Worm (Caenorhabditis elegans) whole organism, early embryonic: ENCODE data around the gene pnc-2.
A peak's percentile ranks its signal among the peaks of the same experiment; 100 is the strongest.

Experiments used
- B0310.2 ChIP-seq: sonication (generic microtip); optimal IDR thresholded peaks from 2 replicates; lab custom pipeline; 2016; ENCODE audit warnings: mild to moderate bottlenecking, missing genetic modification characterization, missing compliant biosample characterization
- F13C5.2 ChIP-seq: sonication (generic microtip); optimal IDR thresholded peaks from 2 replicates; lab custom pipeline; 2017; ENCODE audit warnings: mild to moderate bottlenecking, missing genetic modification characterization, inconsistent platforms, missing compliant biosample characterization
- aly-1 ChIP-seq: sonication (generic microtip); optimal IDR thresholded peaks from 2 replicates; lab custom pipeline; 2016; ENCODE audit warnings: missing genetic modification characterization, missing compliant biosample characterization
- ama-1 ChIP-seq: fragments of 150-350 bp; optimal IDR thresholded peaks from 2 replicates; lab custom pipeline; 2014
- ceh-13 ChIP-seq: fragments of 200-800 bp; sonication (Bioruptor generic); optimal IDR thresholded peaks from 2 replicates; lab custom pipeline; 2018; ENCODE audit warnings: mild to moderate bottlenecking, missing genetic modification characterization, missing compliant biosample characterization
- ceh-36 ChIP-seq: sonication (generic microtip); optimal IDR thresholded peaks from 2 replicates; lab custom pipeline; 2016; ENCODE audit warnings: missing genetic modification characterization, inconsistent platforms, missing compliant biosample characterization
- ets-7 ChIP-seq: sonication (generic microtip); optimal IDR thresholded peaks from 2 replicates; lab custom pipeline; 2016; ENCODE audit warnings: missing genotype, missing genetic modification characterization, missing compliant biosample characterization
- flt-1 ChIP-seq: fragments of 200-800 bp; sonication (Bioruptor generic); IDR thresholded peaks from 2 replicates; pipeline ENCODE4 v1.3.6; 2022; ENCODE audit warnings: missing genetic modification characterization, missing compliant biosample characterization
- hmbx-1 ChIP-seq: sonication (generic microtip); optimal IDR thresholded peaks from 2 replicates; lab custom pipeline; 2016; ENCODE audit warnings: mild to moderate bottlenecking, missing genetic modification characterization, missing compliant biosample characterization
- hmg-4 ChIP-seq: fragments of 200-800 bp; sonication (Bioruptor generic); optimal IDR thresholded peaks from 2 replicates; lab custom pipeline; 2018; ENCODE audit warnings: mild to moderate bottlenecking, missing genetic modification characterization, missing compliant biosample characterization
- hnd-1 ChIP-seq: sonication (generic microtip); optimal IDR thresholded peaks from 2 replicates; lab custom pipeline; 2016; ENCODE audit warnings: missing genetic modification characterization, missing compliant biosample characterization
- pes-1 ChIP-seq: fragments of 200-800 bp; sonication (Bioruptor generic); IDR thresholded peaks from 2 replicates; pipeline ENCODE4 v1.3.6; 2022; ENCODE audit warnings: missing genetic modification reagents, missing genetic modification characterization, missing compliant biosample characterization
- scrt-1 ChIP-seq: fragments of 200-800 bp; sonication (Bioruptor generic); IDR thresholded peaks from 2 replicates; pipeline ENCODE4 v1.3.6; 2022; ENCODE audit warnings: missing genetic modification characterization, missing compliant biosample characterization
- sea-1 ChIP-seq: fragments of 200-800 bp; sonication (Bioruptor generic); conservative IDR thresholded peaks from 2 replicates; pipeline ENCODE4 v1.3.6; 2022; ENCODE audit warnings: missing genetic modification characterization, missing compliant biosample characterization
- tbx-11 ChIP-seq: fragments of 200-800 bp; sonication (Bioruptor generic); IDR thresholded peaks from 2 replicates; pipeline ENCODE4 v1.3.6; 2022; ENCODE audit warnings: missing genetic modification characterization, missing compliant biosample characterization
- tbx-37 ChIP-seq: fragments of 200-800 bp; sonication (Bioruptor generic); conservative IDR thresholded peaks from 2 replicates; pipeline ENCODE4 v1.3.6; 2022; ENCODE audit warnings: missing genetic modification reagents, missing genetic modification characterization, missing compliant biosample characterization
- tra-4 ChIP-seq: sonication (generic microtip); optimal IDR thresholded peaks from 2 replicates; lab custom pipeline; 2017; ENCODE audit warnings: missing genetic modification characterization, missing compliant biosample characterization

pnc-2 gene

DNA sequence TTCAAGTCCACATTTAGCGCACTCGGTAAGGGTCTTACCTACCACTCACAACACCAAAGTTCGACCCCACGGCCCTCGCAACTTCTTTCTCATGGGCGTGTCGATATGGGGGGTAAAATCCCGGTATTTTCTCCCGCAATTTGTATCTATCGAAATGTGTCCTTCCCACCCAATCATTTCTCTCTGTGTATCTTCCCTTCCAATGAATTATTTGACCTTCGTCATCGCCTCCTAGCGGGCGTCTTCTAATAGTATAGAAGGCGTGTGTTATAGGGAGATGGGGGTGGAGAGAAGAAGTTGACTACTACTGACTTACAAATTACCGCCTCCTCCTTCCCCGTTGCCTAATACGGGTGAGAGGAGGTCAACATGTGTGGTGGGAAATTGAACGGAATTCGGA, 32.9 kb downstream of the pnc-2 start:
- TF ChIP-seq sea-1 (GFP tag; lab: Robert Waterston, UW) (no peak), pes-1 (no peak), hnd-1 (tag; lab: Kevin White, UChicago) (no peak), F13C5.2 (no peak), ets-7 (tag; lab: Kevin White, UChicago) (no peak), scrt-1 (GFP tag; lab: Robert Waterston, UW) (no peak), tra-4 (tag; lab: Kevin White, UChicago) (no peak), B0310.2 (tag; lab: Kevin White, UChicago) (no peak), ceh-36 (no peak), aly-1 (no peak), flt-1 (GFP tag; lab: Robert Waterston, UW) (no peak), tbx-11 (no peak), hmg-4 (no peak), tbx-37 (GFP tag; lab: Robert Waterston, UW) (no peak), ama-1 (lab: Kevin White, UChicago) (no peak), ceh-13 (GFP tag; lab: Kevin White, UChicago) (no peak), hmbx-1 (tag; lab: Kevin White, UChicago) (no peak)

DNA sequence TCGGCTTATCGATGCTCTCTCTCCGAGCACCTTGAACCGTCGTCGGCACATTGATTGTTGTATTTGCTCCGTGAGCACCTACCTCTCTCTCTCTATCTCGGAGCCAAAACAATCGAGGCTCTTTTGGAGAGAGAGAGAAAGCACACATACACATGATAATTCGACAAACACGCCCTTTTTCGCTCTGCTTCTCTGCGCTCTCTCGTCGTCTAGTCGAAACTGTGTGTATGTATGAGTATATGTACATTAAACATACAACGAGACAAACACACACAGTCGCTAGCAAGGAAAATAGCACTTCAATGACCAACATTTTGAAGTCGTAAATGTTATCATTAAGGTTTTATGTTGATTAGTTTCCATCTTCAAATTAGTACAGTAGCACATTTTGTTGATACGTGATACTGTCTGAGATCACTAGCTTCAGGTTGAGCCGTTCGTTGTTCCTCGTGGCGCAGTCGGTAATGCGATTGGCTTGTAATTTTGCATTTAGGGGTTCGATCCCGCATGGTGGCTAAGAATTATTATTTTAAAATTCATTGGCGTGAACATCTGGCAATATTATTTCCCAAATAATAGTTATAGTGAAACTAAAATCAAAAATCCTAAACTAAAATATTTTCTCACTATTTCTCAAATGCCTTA, 34.4 kb downstream of the pnc-2 start:
- no peak for TF ChIP-seq hnd-1 (tag; lab: Kevin White, UChicago)
- peak; percentile 71 for TF ChIP-seq hmg-4
- no peak for TF ChIP-seq flt-1 (GFP tag; lab: Robert Waterston, UW)

DNA sequence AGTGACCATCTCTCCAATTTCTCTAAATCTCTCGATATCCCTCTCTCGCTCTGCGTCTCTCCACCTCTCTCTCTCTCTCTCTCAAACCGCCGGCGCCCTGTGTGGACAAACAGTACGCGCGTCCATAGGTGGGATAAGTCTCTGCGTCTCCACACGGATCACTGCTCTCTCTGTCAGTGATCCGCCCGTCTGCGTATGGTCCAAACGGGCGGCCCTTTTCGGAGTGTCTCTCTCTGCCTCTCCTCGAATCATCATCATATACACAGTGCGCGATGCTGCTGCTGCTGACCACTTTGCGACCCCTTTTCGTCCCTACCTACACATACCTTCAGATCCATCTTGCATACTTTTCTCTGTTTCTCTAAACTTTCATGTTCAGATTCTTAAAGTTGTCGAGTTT, 37.2 kb downstream of the pnc-2 start:
- TF ChIP-seq aly-1 = peak; percentile 66
- TF ChIP-seq hnd-1 (tag; lab: Kevin White, UChicago) = no peak
- TF ChIP-seq tra-4 (tag; lab: Kevin White, UChicago) = no peak
- TF ChIP-seq scrt-1 (GFP tag; lab: Robert Waterston, UW) = no peak
- TF ChIP-seq sea-1 (GFP tag; lab: Robert Waterston, UW) = 0 out of 2 replicates have a peak, but pooled peaks have one; percentile 35
- TF ChIP-seq hmg-4 = no peak
- TF ChIP-seq ceh-13 (GFP tag; lab: Kevin White, UChicago) = peak; percentile 17
- peak; percentile 31 for TF ChIP-seq F13C5.2

DNA sequence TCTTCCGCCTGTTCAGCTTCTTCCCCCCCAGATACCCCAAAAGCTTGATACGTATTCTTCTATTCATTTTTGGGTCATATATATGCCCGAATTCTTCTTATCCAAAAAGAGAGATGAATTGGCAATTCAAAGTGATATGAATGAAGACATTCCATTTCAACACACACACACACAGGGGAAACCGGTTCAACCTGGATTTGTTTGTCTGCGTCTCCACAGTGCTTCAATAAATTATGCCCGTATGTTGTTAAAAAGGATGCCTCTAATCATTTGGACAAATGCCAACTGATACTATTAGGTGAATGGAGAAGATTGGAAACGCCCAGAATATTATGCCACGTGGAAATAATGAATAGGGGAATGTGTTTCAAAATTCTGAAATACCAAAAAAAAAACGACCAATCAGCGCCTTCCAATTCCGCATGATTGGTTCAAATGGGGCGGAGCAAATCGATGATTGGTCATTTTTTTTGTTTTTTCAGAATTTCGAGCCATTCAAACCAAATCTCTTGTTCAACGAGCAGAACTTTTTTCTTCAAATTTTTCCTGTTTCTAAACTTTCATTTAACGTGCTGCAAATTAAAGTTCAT, 39.5 kb downstream of the pnc-2 start:
- TF ChIP-seq flt-1 (GFP tag; lab: Robert Waterston, UW) (no peak), pes-1 (no peak), ets-7 (tag; lab: Kevin White, UChicago) (no peak), hmbx-1 (tag; lab: Kevin White, UChicago) (no peak), scrt-1 (GFP tag; lab: Robert Waterston, UW) (no peak), ama-1 (lab: Kevin White, UChicago) (no peak)

DNA sequence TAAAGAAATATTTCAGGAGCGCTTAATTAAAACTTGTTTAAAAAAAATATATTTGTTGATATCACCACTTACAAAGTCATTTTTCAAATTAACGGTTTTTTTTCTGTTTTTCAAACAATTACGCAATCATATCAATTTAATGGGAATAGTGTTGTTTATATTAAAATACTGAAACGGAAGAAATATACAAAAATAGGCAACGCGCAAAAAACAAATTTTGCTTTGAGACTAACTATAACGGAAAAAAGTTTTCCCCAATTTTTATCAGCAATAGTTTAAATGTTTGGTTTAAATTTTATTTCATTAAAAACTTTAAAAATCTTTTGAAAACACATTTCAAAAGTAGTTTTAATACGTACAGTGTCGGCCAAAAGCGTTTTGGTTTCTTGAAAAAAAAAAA, 40.9 kb downstream of the pnc-2 start:
- no peak for TF ChIP-seq ceh-13 (GFP tag; lab: Kevin White, UChicago)
- TF ChIP-seq pes-1 = no peak
- no peak for TF ChIP-seq B0310.2 (tag; lab: Kevin White, UChicago)
- TF ChIP-seq flt-1 (GFP tag; lab: Robert Waterston, UW) = no peak
- no peak for TF ChIP-seq tra-4 (tag; lab: Kevin White, UChicago)
- TF ChIP-seq aly-1 = no peak
- TF ChIP-seq hmg-4 = no peak
- TF ChIP-seq tbx-37 (GFP tag; lab: Robert Waterston, UW) = no peak
- TF ChIP-seq hnd-1 (tag; lab: Kevin White, UChicago) = no peak
- TF ChIP-seq ama-1 (lab: Kevin White, UChicago) = no peak
- TF ChIP-seq ceh-36 = no peak
- no peak for TF ChIP-seq hmbx-1 (tag; lab: Kevin White, UChicago)
- no peak for TF ChIP-seq sea-1 (GFP tag; lab: Robert Waterston, UW)
- TF ChIP-seq F13C5.2 = no peak

DNA sequence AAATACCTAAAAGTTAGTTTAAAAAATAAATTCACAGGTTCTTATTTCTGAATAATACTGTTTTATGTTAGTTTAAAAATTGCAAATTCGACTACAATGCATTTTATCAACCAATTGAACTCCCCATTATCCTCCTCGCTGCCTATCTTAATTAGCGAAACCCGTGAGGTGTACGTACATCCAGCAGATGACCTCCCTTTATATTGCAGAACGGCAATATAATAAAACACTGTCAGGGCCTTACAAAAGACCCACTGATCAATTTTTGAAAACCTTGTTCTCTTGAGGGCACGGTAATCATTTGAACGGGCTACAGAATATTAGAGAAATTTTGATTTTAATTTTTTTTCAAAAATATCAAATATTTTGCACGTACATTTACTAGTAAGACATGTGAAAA, 45.0 kb downstream of the pnc-2 start:
- TF ChIP-seq hmg-4 (no peak), tbx-11 (no peak), F13C5.2 (no peak), hmbx-1 (tag; lab: Kevin White, UChicago) (no peak), ceh-13 (GFP tag; lab: Kevin White, UChicago) (no peak), sea-1 (GFP tag; lab: Robert Waterston, UW) (no peak), ama-1 (lab: Kevin White, UChicago) (no peak), ets-7 (tag; lab: Kevin White, UChicago) (no peak), tra-4 (tag; lab: Kevin White, UChicago) (no peak), aly-1 (no peak)

DNA sequence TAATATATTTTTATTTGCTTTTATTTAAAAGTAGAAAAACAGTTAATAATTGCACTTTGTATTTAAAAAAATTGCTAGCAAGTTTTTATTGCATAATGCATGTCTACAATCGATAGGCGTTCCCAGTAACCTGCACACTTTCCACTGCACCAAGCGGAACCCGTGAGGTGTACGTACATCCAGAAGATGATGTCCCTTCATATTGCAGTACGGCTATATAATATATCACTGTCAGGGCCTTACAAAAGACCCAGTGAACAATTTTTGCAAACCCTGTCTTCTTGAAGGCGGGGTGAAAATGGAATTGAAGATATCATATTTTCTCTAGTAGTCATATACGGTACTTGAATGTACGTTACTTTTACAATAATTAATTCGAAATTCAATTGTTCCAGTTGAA, 45.7 kb downstream of the pnc-2 start:
- TF ChIP-seq ceh-36 (no peak), hnd-1 (tag; lab: Kevin White, UChicago) (no peak), hmbx-1 (tag; lab: Kevin White, UChicago) (no peak)

DNA sequence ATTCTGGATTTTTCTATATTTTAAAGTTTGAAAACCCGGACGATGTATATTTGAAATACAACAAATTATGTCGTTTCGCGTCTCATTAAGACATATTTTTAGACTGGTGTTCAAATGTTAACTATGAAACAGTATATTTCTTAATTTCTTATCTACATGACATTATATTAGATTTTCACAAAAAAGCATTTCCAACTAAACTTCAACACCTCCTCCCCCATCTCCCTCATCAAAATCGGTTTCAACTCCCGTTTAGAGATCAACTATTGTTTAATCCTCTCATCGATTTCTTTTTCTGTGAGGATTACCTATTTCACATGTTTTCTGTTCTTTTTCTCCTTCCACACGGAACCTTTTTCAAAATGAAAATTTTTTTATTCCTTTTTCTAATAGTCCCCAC, 47.3 kb downstream of the pnc-2 start, which contains the start of gene Y57G11C.38:
Y57G11C.38 (plus strand) TSS at position 301 of the 400 bp plus-strand sequence.
- TF ChIP-seq B0310.2 (tag; lab: Kevin White, UChicago) = no peak
- TF ChIP-seq ets-7 (tag; lab: Kevin White, UChicago) = no peak
- no peak for TF ChIP-seq hnd-1 (tag; lab: Kevin White, UChicago)
- TF ChIP-seq aly-1 = no peak
- TF ChIP-seq ceh-36 = no peak
- no peak for TF ChIP-seq F13C5.2
- TF ChIP-seq hmg-4 = no peak
- no peak for TF ChIP-seq ama-1 (lab: Kevin White, UChicago)
- no peak for TF ChIP-seq flt-1 (GFP tag; lab: Robert Waterston, UW)
- no peak for TF ChIP-seq sea-1 (GFP tag; lab: Robert Waterston, UW)
